Worm (Caenorhabditis elegans) whole organism, L4 larva: Measurements from ENCODE around the gene fipr-9.

Source experiments
- R02D3.7 ChIP-seq: fragments of 150-350 bp; sonication (generic microtip); optimal IDR thresholded peaks from 3 replicates; lab custom pipeline; 2014; ENCODE audit warnings: missing biosample characterization, missing genetic modification characterization
- Y105C5A.15 ChIP-seq: fragments of 200-800 bp; sonication (Bioruptor generic); IDR thresholded peaks from 2 replicates; pipeline ENCODE4 v1.3.6; 2022; ENCODE audit warnings: missing genetic modification characterization, missing compliant biosample characterization
- ZK546.5 ChIP-seq, 2 experiments: sonication (generic microtip); optimal IDR thresholded peaks; 2 replicates each; lab custom pipeline; 2017; ENCODE audit warnings: missing biosample characterization in 2 of 2, missing genetic modification characterization in 2 of 2
- fkh-10 ChIP-seq: fragments of 150-350 bp; optimal IDR thresholded peaks from 2 replicates; lab custom pipeline; 2014; ENCODE audit warnings: missing biosample characterization, missing genetic modification reagents, missing genetic modification characterization
- hlh-30 ChIP-seq: sonication (generic microtip); optimal IDR thresholded peaks from 2 replicates; lab custom pipeline; 2017; ENCODE audit warnings: antibody characterized with exemption, mild to moderate bottlenecking, missing genetic modification characterization, missing compliant biosample characterization; ENCODE audit not compliant: insufficient read depth
- nhr-28 ChIP-seq: fragments of 150-350 bp; optimal IDR thresholded peaks from 2 replicates; lab custom pipeline; 2014; ENCODE audit warnings: missing biosample characterization, missing genetic modification characterization
- nhr-6 ChIP-seq: fragments of 150-350 bp; optimal IDR thresholded peaks from 2 replicates; lab custom pipeline; 2014; ENCODE audit warnings: missing biosample characterization, missing genetic modification characterization
- nhr-76 ChIP-seq: fragments of 150-350 bp; optimal IDR thresholded peaks from 2 replicates; lab custom pipeline; 2014; ENCODE audit warnings: missing biosample characterization, missing genetic modification characterization
- pha-4 ChIP-seq, 2 experiments: fragments of 150-350 bp in 1 of 2; fragments of 200-800 bp in 1 of 2; sonication (Bioruptor generic) in 1 of 2; IDR thresholded peaks in 1 of 2; optimal IDR thresholded peaks in 1 of 2; 2 replicates each; pipeline versions ENCODE4 v1.3.6 to Lab custom; 2014 to 2022; ENCODE audit warnings: missing genetic modification characterization in 2 of 2, missing genetic modification reagents in 2 of 2, missing biosample characterization in 1 of 2, missing compliant biosample characterization in 1 of 2
- snpc-4 ChIP-seq: fragments of 150-350 bp; optimal IDR thresholded peaks from 2 replicates; lab custom pipeline; 2014; ENCODE audit warnings: missing biosample characterization, missing genetic modification characterization
- unc-62 ChIP-seq, 3 experiments: fragments of 150-350 bp in 1 of 3; sonication (generic microtip); optimal IDR thresholded peaks in 2 of 3; peaks in 1 of 3; 1 replicate in 1 of 3; 2 replicates in 2 of 3; lab custom pipeline; 2014 to 2017; ENCODE audit warnings: missing biosample characterization in 3 of 3, missing genetic modification characterization in 3 of 3, missing genetic modification reagents in 3 of 3, missing genotype in 1 of 3
- zag-1 ChIP-seq: fragments of 150-350 bp; optimal IDR thresholded peaks from 2 replicates; lab custom pipeline; 2014; ENCODE audit warnings: missing biosample characterization, missing genetic modification characterization

DNA sequence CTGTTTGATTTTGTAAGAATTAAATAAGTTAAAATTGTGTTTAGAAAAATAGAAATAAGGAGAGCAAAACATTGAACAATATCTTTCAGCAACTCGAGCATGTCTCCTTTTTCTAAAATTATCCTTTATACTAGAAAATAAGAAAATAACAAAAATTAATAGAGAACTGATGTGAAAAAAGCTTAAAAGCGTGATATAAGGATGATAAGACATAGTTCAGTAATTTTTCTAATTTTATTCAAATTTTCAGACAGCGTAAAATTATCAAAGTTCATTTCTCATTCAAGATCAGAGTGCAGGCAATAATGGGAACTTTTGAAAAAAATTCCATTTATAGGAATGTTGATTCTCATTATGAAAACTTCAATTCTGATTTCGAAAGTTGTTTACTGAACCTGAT lies 11.9 kb downstream of the fipr-9 start, which contains the start of gene str-182:
- TF ChIP-seq Y105C5A.15 (GFP tag; lab: Robert Waterston, UW), result no peak
- TF ChIP-seq nhr-6 (tag; lab: Kevin White, UChicago), result no peak
- TF ChIP-seq pha-4 (GFP tag; IDR thresholded peaks at IDR 0.05; lab: Robert Waterston, UW), result no peak
- TF ChIP-seq pha-4 (tag; optimal IDR thresholded peaks at IDR 0.05; lab: Kevin White, UChicago), result no peak
- no peak for TF ChIP-seq nhr-28 (tag; lab: Kevin White, UChicago)
- TF ChIP-seq unc-62 (GFP tag; optimal IDR thresholded peaks at IDR 0.05 in 1 of 2; lab: Kevin White, UChicago), result no peak
- TF ChIP-seq unc-62 (tag; optimal IDR thresholded peaks at IDR 0.05; lab: Kevin White, UChicago), result no peak
- no peak for TF ChIP-seq R02D3.7 (tag; lab: Kevin White, UChicago)
- no peak for TF ChIP-seq fkh-10 (GFP tag; lab: Kevin White, UChicago)
- TF ChIP-seq ZK546.5 (tag; optimal IDR thresholded peaks at IDR 0.05; lab: Kevin White, UChicago), result no peak
- TF ChIP-seq hlh-30 (tag; lab: Kevin White, UChicago), result no peak
- TF ChIP-seq nhr-76 (tag; lab: Kevin White, UChicago), result no peak
- TF ChIP-seq snpc-4, result no peak
- no peak for TF ChIP-seq zag-1 (tag; lab: Kevin White, UChicago)
